Worm (Caenorhabditis elegans) whole organism, L3 larva: ENCODE results near the gene pgph-3.

Experiments used
- nhr-77 ChIP-seq: fragments of 150-350 bp; optimal IDR thresholded peaks from 2 replicates; lab custom pipeline; 2014; ENCODE audit warnings: missing biosample characterization, missing genetic modification characterization
- tbx-2 ChIP-seq: sonication (generic microtip); optimal IDR thresholded peaks from 2 replicates; lab custom pipeline; 2016; ENCODE audit warnings: mild to moderate bottlenecking, missing genetic modification characterization, missing compliant biosample characterization

DNA sequence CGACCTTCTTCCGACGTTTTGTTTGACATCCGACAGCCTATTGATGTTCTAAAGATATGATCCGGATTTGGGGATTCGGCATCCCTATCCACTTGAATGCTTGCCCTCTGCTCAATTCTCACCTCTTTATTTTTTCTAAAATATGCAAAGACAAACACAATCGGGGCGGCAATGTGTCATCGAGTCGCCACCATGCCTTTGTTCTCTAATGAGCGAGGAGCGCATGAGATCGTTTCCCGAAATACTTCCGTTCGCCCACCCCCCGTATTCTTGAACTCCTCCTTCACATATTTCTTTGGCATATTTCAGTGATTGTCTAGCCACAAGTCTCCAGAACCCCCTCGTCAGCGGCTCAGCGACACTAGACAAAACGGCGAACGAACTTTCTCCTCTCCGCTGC, 35.7 kb upstream of the pgph-3 start, which contains the start of gene cyn-17:
- TF ChIP-seq tbx-2 (no peak), nhr-77 (tag; lab: Kevin White, UChicago) (no peak)
